Fruit fly (Drosophila melanogaster) whole organism: ENCODE results near the gene Muc26B.

Experiments
- CG8478 ChIP-seq: fragments of >200 bp; optimal IDR thresholded peaks from 2 replicates; lab custom pipeline; 2018; ENCODE audit warnings: inconsistent platforms
- Dll ChIP-seq: fragments of >200 bp; optimal IDR thresholded peaks from 2 replicates; lab custom pipeline; 2017
- usp ChIP-seq: fragments of >200 bp; optimal IDR thresholded peaks from 2 replicates; lab custom pipeline; 2017; ENCODE audit warnings: missing biosample characterization, missing genetic modification characterization, mixed read lengths

dm6 chr2L:6178118-6178739, 26.5 kb downstream of the Muc26B start:
- TF ChIP-seq usp (GFP tag; lab: Kevin White, UChicago) = no peak
- no peak for TF ChIP-seq CG8478 (lab: Kevin White, UChicago)
- TF ChIP-seq Dll = no peak
